Worm (Caenorhabditis elegans) whole organism, L2 larva: ENCODE data around the gene viro-2.

Source experiments
- C34F6.9 ChIP-seq: fragments of 150-350 bp; optimal IDR thresholded peaks from 2 replicates; lab custom pipeline; 2014; ENCODE audit warnings: missing biosample characterization, missing genetic modification characterization
- F13H6.1 ChIP-seq: sonication (generic microtip); optimal IDR thresholded peaks from 2 replicates; lab custom pipeline; 2016; ENCODE audit warnings: missing genetic modification characterization, missing compliant biosample characterization
- R02D3.7 ChIP-seq: fragments of 150-350 bp; optimal IDR thresholded peaks from 2 replicates; lab custom pipeline; 2014; ENCODE audit warnings: missing biosample characterization, missing genetic modification characterization
- Y55F3AM.14 ChIP-seq: fragments of 200-800 bp; sonication (Bioruptor generic); optimal IDR thresholded peaks from 2 replicates; lab custom pipeline; 2018; ENCODE audit warnings: mild to moderate bottlenecking, missing genetic modification characterization, missing compliant biosample characterization
- ZK546.5 ChIP-seq: sonication (generic microtip); optimal IDR thresholded peaks from 2 replicates; lab custom pipeline; 2017; ENCODE audit warnings: missing biosample characterization, missing genetic modification characterization
- alr-1 ChIP-seq: fragments of 150-350 bp; optimal IDR thresholded peaks from 2 replicates; lab custom pipeline; 2014; ENCODE audit warnings: missing biosample characterization, missing genetic modification characterization
- ama-1 ChIP-seq: fragments of 150-350 bp; optimal IDR thresholded peaks from 2 replicates; lab custom pipeline; 2018; ENCODE audit warnings: inconsistent platforms
- blmp-1 ChIP-seq: sonication (generic microtip); optimal IDR thresholded peaks from 2 replicates; lab custom pipeline; 2017; ENCODE audit warnings: missing genetic modification characterization, mild to moderate bottlenecking, missing compliant biosample characterization, antibody characterized with exemption, moderate library complexity; ENCODE audit not compliant: insufficient read depth
- ceh-16 ChIP-seq: fragments of 150-350 bp; optimal IDR thresholded peaks from 2 replicates; lab custom pipeline; 2014; ENCODE audit warnings: missing biosample characterization, missing genetic modification characterization
- ceh-82 ChIP-seq: fragments of 150-350 bp; optimal IDR thresholded peaks from 2 replicates; lab custom pipeline; 2014; ENCODE audit warnings: missing biosample characterization, missing genetic modification characterization
- crh-2 ChIP-seq: sonication (generic microtip); optimal IDR thresholded peaks from 2 replicates; lab custom pipeline; 2017; ENCODE audit warnings: missing biosample characterization, missing genetic modification characterization
- egl-27 ChIP-seq: sonication (generic microtip); optimal IDR thresholded peaks from 3 replicates; lab custom pipeline; 2017; ENCODE audit warnings: missing biosample characterization, missing genetic modification reagents, missing genetic modification characterization
- elt-1 ChIP-seq: fragments of 150-350 bp; optimal IDR thresholded peaks from 2 replicates; lab custom pipeline; 2014; ENCODE audit warnings: missing biosample characterization, missing genetic modification characterization
- elt-3 ChIP-seq: sonication (generic microtip); optimal IDR thresholded peaks from 2 replicates; lab custom pipeline; 2017; ENCODE audit warnings: missing biosample characterization, missing genetic modification characterization
- fos-1 ChIP-seq: fragments of 150-350 bp; optimal IDR thresholded peaks from 2 replicates; lab custom pipeline; 2014; ENCODE audit warnings: missing biosample characterization, missing genetic modification characterization
- gmeb-1 ChIP-seq: fragments of 150-350 bp; optimal IDR thresholded peaks from 2 replicates; lab custom pipeline; 2014; ENCODE audit warnings: missing biosample characterization, missing genetic modification characterization
- lin-11 ChIP-seq: fragments of 150-350 bp; sonication (generic microtip); optimal IDR thresholded peaks from 2 replicates; lab custom pipeline; 2014; ENCODE audit warnings: missing biosample characterization, missing genetic modification characterization, inconsistent platforms, mixed read lengths
- lin-13 ChIP-seq: fragments of 150-350 bp; optimal IDR thresholded peaks from 2 replicates; lab custom pipeline; 2014; ENCODE audit warnings: missing biosample characterization, missing genetic modification reagents, missing genetic modification characterization
- lin-39 ChIP-seq: fragments of 150-350 bp; optimal IDR thresholded peaks from 2 replicates; lab custom pipeline; 2014; ENCODE audit warnings: missing biosample characterization, missing genetic modification reagents, missing genetic modification characterization
- lsy-2 ChIP-seq, 2 experiments: fragments of 150-350 bp in 1 of 2; sonication (generic microtip) in 1 of 2; optimal IDR thresholded peaks; 2 replicates each; lab custom pipeline; 2014 to 2017; ENCODE audit warnings: missing biosample characterization in 2 of 2, missing genetic modification characterization in 2 of 2
- mab-5 ChIP-seq: fragments of 150-350 bp; optimal IDR thresholded peaks from 2 replicates; lab custom pipeline; 2014; ENCODE audit warnings: missing biosample characterization, missing genetic modification characterization
- mdl-1 ChIP-seq, 2 experiments: fragments of 150-350 bp in 1 of 2; sonication (generic microtip) in 1 of 2; optimal IDR thresholded peaks; 2 replicates each; lab custom pipeline; 2017; ENCODE audit warnings: missing biosample characterization in 2 of 2, missing genetic modification characterization in 2 of 2
- nhr-10 ChIP-seq: sonication (generic microtip); optimal IDR thresholded peaks from 2 replicates; lab custom pipeline; 2017; ENCODE audit warnings: missing biosample characterization, missing genetic modification characterization
- nhr-11 ChIP-seq: fragments of 150-350 bp; optimal IDR thresholded peaks from 2 replicates; lab custom pipeline; 2014; ENCODE audit warnings: missing biosample characterization, missing genetic modification characterization
- nhr-12 ChIP-seq: fragments of 150-350 bp; optimal IDR thresholded peaks from 2 replicates; lab custom pipeline; 2014; ENCODE audit warnings: missing biosample characterization, missing genetic modification characterization
- nhr-129 ChIP-seq: fragments of 150-350 bp; optimal IDR thresholded peaks from 2 replicates; lab custom pipeline; 2014; ENCODE audit warnings: missing biosample characterization, missing genetic modification characterization
- nhr-21 ChIP-seq: fragments of 150-350 bp; optimal IDR thresholded peaks from 2 replicates; lab custom pipeline; 2014; ENCODE audit warnings: missing biosample characterization, missing genetic modification characterization
- nhr-23 ChIP-seq: fragments of 150-350 bp; optimal IDR thresholded peaks from 2 replicates; lab custom pipeline; 2014; ENCODE audit warnings: missing biosample characterization, missing genetic modification reagents, missing genetic modification characterization
- nhr-237 ChIP-seq: fragments of 150-350 bp; optimal IDR thresholded peaks from 2 replicates; lab custom pipeline; 2014; ENCODE audit warnings: missing biosample characterization, missing genetic modification characterization
- nhr-25 ChIP-seq: fragments of 150-350 bp; sonication (generic microtip); optimal IDR thresholded peaks from 3 replicates; lab custom pipeline; 2014; ENCODE audit warnings: missing biosample characterization, missing genetic modification characterization
- nhr-6 ChIP-seq: fragments of 150-350 bp; optimal IDR thresholded peaks from 2 replicates; lab custom pipeline; 2014; ENCODE audit warnings: missing biosample characterization, missing genetic modification characterization
- nhr-77 ChIP-seq: fragments of 150-350 bp; optimal IDR thresholded peaks from 2 replicates; lab custom pipeline; 2014; ENCODE audit warnings: missing biosample characterization, missing genetic modification characterization
- peb-1 ChIP-seq: fragments of 150-350 bp; optimal IDR thresholded peaks from 2 replicates; lab custom pipeline; 2014; ENCODE audit warnings: missing biosample characterization, missing genetic modification characterization
- sem-4 ChIP-seq: fragments of 150-350 bp; optimal IDR thresholded peaks from 2 replicates; lab custom pipeline; 2014; ENCODE audit warnings: missing biosample characterization, missing genetic modification reagents, missing genetic modification characterization
- skn-1 ChIP-seq: sonication (generic microtip); optimal IDR thresholded peaks from 2 replicates; lab custom pipeline; 2017; ENCODE audit warnings: missing biosample characterization, missing genetic modification characterization
- sma-3 ChIP-seq: sonication (generic microtip); optimal IDR thresholded peaks from 2 replicates; lab custom pipeline; 2016; ENCODE audit warnings: missing genetic modification reagents, missing genetic modification characterization, missing compliant biosample characterization
- sma-9 ChIP-seq, 2 experiments: fragments of 150-350 bp in 1 of 2; sonication (generic microtip) in 1 of 2; optimal IDR thresholded peaks; 2 replicates each; lab custom pipeline; 2014 to 2016; ENCODE audit warnings: missing genetic modification characterization in 2 of 2, mild to moderate bottlenecking in 1 of 2, missing biosample characterization in 1 of 2, missing compliant biosample characterization in 1 of 2, missing genetic modification reagents in 1 of 2, moderate library complexity in 1 of 2
- snpc-4 ChIP-seq: fragments of 150-350 bp; optimal IDR thresholded peaks from 2 replicates; lab custom pipeline; 2014; ENCODE audit warnings: missing biosample characterization, missing genetic modification characterization
- unc-39 ChIP-seq: fragments of 150-350 bp; optimal IDR thresholded peaks from 2 replicates; lab custom pipeline; 2014; ENCODE audit warnings: missing biosample characterization, missing genetic modification characterization
- unc-55 ChIP-seq: fragments of 150-350 bp; sonication (generic microtip); optimal IDR thresholded peaks from 3 replicates; lab custom pipeline; 2014; ENCODE audit warnings: missing biosample characterization, missing genetic modification reagents, missing genetic modification characterization
- unc-62 ChIP-seq: fragments of 150-350 bp; optimal IDR thresholded peaks from 2 replicates; lab custom pipeline; 2014; ENCODE audit warnings: missing biosample characterization, missing genetic modification reagents, missing genetic modification characterization
- zag-1 ChIP-seq: fragments of 150-350 bp; optimal IDR thresholded peaks from 2 replicates; lab custom pipeline; 2014; ENCODE audit warnings: missing biosample characterization, missing genetic modification characterization
- ztf-1 ChIP-seq: fragments of 200-800 bp; sonication (Bioruptor generic); conservative IDR thresholded peaks from 2 replicates; pipeline ENCODE4 v1.3.6; 2022; ENCODE audit warnings: missing genetic modification characterization, missing compliant biosample characterization
- ztf-11 ChIP-seq: sonication (generic microtip); optimal IDR thresholded peaks from 2 replicates; lab custom pipeline; 2017; ENCODE audit warnings: missing biosample characterization, missing genetic modification characterization
- ztf-4 ChIP-seq: fragments of 150-350 bp; optimal IDR thresholded peaks from 2 replicates; lab custom pipeline; 2014; ENCODE audit warnings: missing biosample characterization, missing genetic modification characterization

viro-2 gene

ce11 chrIII:7150162-7150561 lies 21.5 kb downstream of the viro-2 start:
- TF ChIP-seq ceh-82 (tag; lab: Kevin White, UChicago) (no peak), lsy-2 (tag; optimal IDR thresholded peaks at IDR 0.05; lab: Kevin White, UChicago) (no peak), sma-3 (GFP tag; lab: Kevin White, UChicago) (no peak), elt-3 (tag; lab: Kevin White, UChicago) (no peak), unc-39 (tag; lab: Kevin White, UChicago) (no peak), egl-27 (no peak), F13H6.1 (tag; lab: Kevin White, UChicago) (no peak), ama-1 (lab: Kevin White, UChicago) (no peak), unc-55 (GFP tag; lab: Kevin White, UChicago) (no peak), ztf-11 (no peak), nhr-21 (tag; lab: Kevin White, UChicago) (no peak), nhr-10 (tag; lab: Kevin White, UChicago) (no peak), zag-1 (tag; lab: Kevin White, UChicago) (no peak), skn-1 (tag; lab: Kevin White, UChicago) (no peak), gmeb-1 (tag; lab: Kevin White, UChicago) (no peak), lin-39 (tag; lab: Kevin White, UChicago) (no peak), crh-2 (tag; lab: Kevin White, UChicago) (no peak), Y55F3AM.14 (no peak), R02D3.7 (tag; lab: Kevin White, UChicago) (no peak), nhr-77 (tag; lab: Kevin White, UChicago) (no peak)

ce11 chrIII:7152569-7152968 lies 23.9 kb downstream of the viro-2 start:
- no peak for TF ChIP-seq nhr-23 (tag; lab: Kevin White, UChicago)
- peak; percentile 26 for TF ChIP-seq egl-27
- TF ChIP-seq fos-1 (tag; lab: Kevin White, UChicago): peak; percentile 0
- no peak for TF ChIP-seq ama-1 (lab: Kevin White, UChicago)
- peak; percentile 45 for TF ChIP-seq ztf-4 (tag; lab: Kevin White, UChicago)
- TF ChIP-seq nhr-25 (tag; lab: Kevin White, UChicago): peak; percentile 56

ce11 chrIII:7153747-7154238 lies 25.1 kb downstream of the viro-2 start, which contains the start of gene ogt-1:
TSS of gene ogt-1 (minus strand) at chrIII:7153797.
- no peak for TF ChIP-seq elt-1 (tag; lab: Kevin White, UChicago)
- no peak for TF ChIP-seq lin-39 (tag; lab: Kevin White, UChicago)
- TF ChIP-seq nhr-129 (tag; lab: Kevin White, UChicago): peak; percentile 90
- TF ChIP-seq ztf-4 (tag; lab: Kevin White, UChicago): peak; percentile 93
- no peak for TF ChIP-seq ztf-11
- TF ChIP-seq sem-4 (tag; lab: Kevin White, UChicago): peak; percentile 88
- no peak for TF ChIP-seq nhr-12
- TF ChIP-seq sma-3 (GFP tag; lab: Kevin White, UChicago): peak; percentile 86
- peak; percentile 81 for TF ChIP-seq gmeb-1 (tag; lab: Kevin White, UChicago)
- no peak for TF ChIP-seq elt-3 (tag; lab: Kevin White, UChicago)
- peak; percentile 71 to 85 for TF ChIP-seq mdl-1 (tag; optimal IDR thresholded peaks at IDR 0.05; lab: Kevin White, UChicago)
- TF ChIP-seq lsy-2 (tag; optimal IDR thresholded peaks at IDR 0.05; lab: Kevin White, UChicago): peak; percentile 56 to 93
- TF ChIP-seq blmp-1: peak; percentile 66
- peak; percentile 92 for TF ChIP-seq F13H6.1 (tag; lab: Kevin White, UChicago)
- no peak for TF ChIP-seq unc-39 (tag; lab: Kevin White, UChicago)
- peak; percentile 72 for TF ChIP-seq nhr-21 (tag; lab: Kevin White, UChicago)
- peak; percentile 79 for TF ChIP-seq fos-1 (tag; lab: Kevin White, UChicago)
- TF ChIP-seq crh-2 (tag; lab: Kevin White, UChicago): peak; percentile 95
- TF ChIP-seq nhr-25 (tag; lab: Kevin White, UChicago): peak; percentile 94
- TF ChIP-seq C34F6.9: peak; percentile 94
- TF ChIP-seq ztf-1 (GFP tag; lab: Robert Waterston, UW): no peak
- TF ChIP-seq unc-55 (GFP tag; lab: Kevin White, UChicago): peak; percentile 96
- TF ChIP-seq lin-13 (GFP tag; lab: Kevin White, UChicago): peak; percentile 82
- no peak for TF ChIP-seq nhr-77 (tag; lab: Kevin White, UChicago)
- TF ChIP-seq unc-62 (GFP tag; lab: Kevin White, UChicago): no peak
- TF ChIP-seq peb-1 (tag; lab: Kevin White, UChicago): no peak
- TF ChIP-seq mab-5: peak; percentile 64
- peak; percentile 80 for TF ChIP-seq snpc-4 (tag; lab: Kevin White, UChicago)
- TF ChIP-seq lin-11 (tag; lab: Kevin White, UChicago): no peak
- peak; percentile 39 for TF ChIP-seq Y55F3AM.14
- TF ChIP-seq ZK546.5 (tag; lab: Kevin White, UChicago): peak; percentile 48
- no peak for TF ChIP-seq ceh-82 (tag; lab: Kevin White, UChicago)
- no peak for TF ChIP-seq skn-1 (tag; lab: Kevin White, UChicago)
- TF ChIP-seq ama-1 (lab: Kevin White, UChicago): peak; percentile 84
- peak; percentile 58 for TF ChIP-seq zag-1 (tag; lab: Kevin White, UChicago)
- no peak for TF ChIP-seq nhr-23 (tag; lab: Kevin White, UChicago)
- TF ChIP-seq egl-27: peak; percentile 98
- peak; percentile 91 for TF ChIP-seq nhr-6 (tag; lab: Kevin White, UChicago)
- TF ChIP-seq alr-1 (tag; lab: Kevin White, UChicago): no peak
- TF ChIP-seq ceh-16 (tag; lab: Kevin White, UChicago): peak; percentile 67
- no peak for TF ChIP-seq nhr-237 (tag; lab: Kevin White, UChicago)
- TF ChIP-seq sma-9 (GFP tag; optimal IDR thresholded peaks at IDR 0.05; lab: Kevin White, UChicago): peak; percentile 98
- TF ChIP-seq sma-9 (tag; optimal IDR thresholded peaks at IDR 0.05; lab: Kevin White, UChicago): no peak
- no peak for TF ChIP-seq nhr-11 (tag; lab: Kevin White, UChicago)
